Worm (Caenorhabditis elegans) whole organism, L4 larva: ENCODE data around the gene lron-1.

Experiments used
- D1046.2 ChIP-seq: fragments of 200-800 bp; sonication (Bioruptor generic); IDR thresholded peaks from 2 replicates; pipeline ENCODE4 v1.3.6; 2022; ENCODE audit warnings: missing genetic modification characterization, missing compliant biosample characterization
- Y48G9A.11 ChIP-seq: fragments of 200-800 bp; sonication (Bioruptor generic); IDR thresholded peaks from 2 replicates; pipeline ENCODE4 v1.3.6; 2022; ENCODE audit warnings: missing genetic modification reagents, missing genetic modification characterization, missing compliant biosample characterization
- ama-1 ChIP-seq: fragments of 150-350 bp; optimal IDR thresholded peaks from 2 replicates; lab custom pipeline; 2014; ENCODE audit warnings: inconsistent platforms, mixed read lengths
- arid-1 ChIP-seq: fragments of 200-800 bp; sonication (Bioruptor generic); conservative IDR thresholded peaks from 2 replicates; pipeline ENCODE4 v1.3.6; 2022; ENCODE audit warnings: missing genetic modification reagents, missing genetic modification characterization, missing compliant biosample characterization
- ceh-28 ChIP-seq: fragments of 150-350 bp; optimal IDR thresholded peaks from 2 replicates; lab custom pipeline; 2014; ENCODE audit warnings: missing biosample characterization, missing genetic modification reagents, missing genetic modification characterization
- ces-1 ChIP-seq: fragments of 150-350 bp; sonication (generic microtip); optimal IDR thresholded peaks from 4 replicates; lab custom pipeline; 2014; ENCODE audit warnings: missing biosample characterization, missing genetic modification reagents, missing genetic modification characterization
- daf-16 ChIP-seq, 3 experiments: sonication (generic microtip); optimal IDR thresholded peaks; 2 replicates each; lab custom pipeline; 2016 to 2017; ENCODE audit warnings: missing genetic modification characterization in 3 of 3, missing genetic modification reagents in 3 of 3, mild to moderate bottlenecking in 2 of 3, missing compliant biosample characterization in 2 of 3, missing biosample characterization in 1 of 3, moderate library complexity in 1 of 3
- daf-8 ChIP-seq: fragments of 200-800 bp; sonication (Bioruptor generic); IDR thresholded peaks from 2 replicates; pipeline ENCODE4 v1.3.6; 2022; ENCODE audit warnings: missing genetic modification characterization, missing compliant biosample characterization
- dmd-6 ChIP-seq: fragments of 200-800 bp; sonication (Bioruptor generic); IDR thresholded peaks from 2 replicates; pipeline ENCODE4 v1.3.6; 2022; ENCODE audit warnings: missing genetic modification reagents, missing genetic modification characterization, missing compliant biosample characterization
- dpl-1 ChIP-seq: fragments of 150-350 bp; optimal IDR thresholded peaks from 2 replicates; lab custom pipeline; 2014; ENCODE audit warnings: missing biosample characterization, missing genetic modification reagents, missing genetic modification characterization
- dve-1 ChIP-seq: sonication (generic microtip); optimal IDR thresholded peaks from 2 replicates; lab custom pipeline; 2017; ENCODE audit warnings: antibody characterized with exemption, mild to moderate bottlenecking, missing genetic modification characterization, missing compliant biosample characterization; ENCODE audit not compliant: insufficient read depth
- fkh-10 ChIP-seq: fragments of 150-350 bp; optimal IDR thresholded peaks from 2 replicates; lab custom pipeline; 2014; ENCODE audit warnings: missing biosample characterization, missing genetic modification reagents, missing genetic modification characterization
- hif-1 ChIP-seq, 2 experiments: sonication (generic microtip); optimal IDR thresholded peaks; 2 replicates each; lab custom pipeline; 2016 to 2017; ENCODE audit warnings: missing compliant biosample characterization in 2 of 2, missing genetic modification characterization in 2 of 2, missing genetic modification reagents in 2 of 2, missing genotype in 2 of 2, mild to moderate bottlenecking in 1 of 2
- hlh-11 ChIP-seq: fragments of 200-800 bp; sonication (Bioruptor generic); optimal IDR thresholded peaks from 2 replicates; lab custom pipeline; 2018; ENCODE audit warnings: mild to moderate bottlenecking, missing genetic modification characterization, missing compliant biosample characterization
- hlh-30 ChIP-seq: sonication (generic microtip); optimal IDR thresholded peaks from 2 replicates; lab custom pipeline; 2017; ENCODE audit warnings: antibody characterized with exemption, mild to moderate bottlenecking, missing genetic modification characterization, missing compliant biosample characterization; ENCODE audit not compliant: insufficient read depth
- lim-7 ChIP-seq: fragments of 200-800 bp; sonication (Bioruptor generic); IDR thresholded peaks from 2 replicates; pipeline ENCODE4 v1.3.6; 2022; ENCODE audit warnings: missing genetic modification characterization, missing compliant biosample characterization
- lin-1 ChIP-seq: fragments of 200-800 bp; sonication (Bioruptor generic); IDR thresholded peaks from 2 replicates; pipeline ENCODE4 v1.3.6; 2022; ENCODE audit warnings: missing genetic modification reagents, missing genetic modification characterization, missing compliant biosample characterization
- lin-15B ChIP-seq: fragments of 150-350 bp; sonication (generic microtip); optimal IDR thresholded peaks from 3 replicates; lab custom pipeline; 2014; ENCODE audit warnings: missing biosample characterization, missing genetic modification characterization
- lin-39 ChIP-seq: fragments of 150-350 bp; optimal IDR thresholded peaks from 2 replicates; lab custom pipeline; 2014; ENCODE audit warnings: missing biosample characterization, missing genetic modification reagents, missing genetic modification characterization
- lir-3 ChIP-seq: sonication (generic microtip); optimal IDR thresholded peaks from 2 replicates; lab custom pipeline; 2016; ENCODE audit warnings: mild to moderate bottlenecking, missing genetic modification characterization, missing compliant biosample characterization
- mdt-29 ChIP-seq: fragments of 200-800 bp; sonication (Bioruptor generic); IDR thresholded peaks from 2 replicates; pipeline ENCODE4 v1.3.6; 2022; ENCODE audit warnings: missing genetic modification reagents, missing genetic modification characterization, missing compliant biosample characterization
- mxl-2 ChIP-seq: fragments of 200-800 bp; sonication (Bioruptor generic); conservative IDR thresholded peaks from 2 replicates; pipeline ENCODE4 v1.3.6; 2022; ENCODE audit warnings: missing genetic modification reagents, missing genetic modification characterization, missing compliant biosample characterization
- nhr-102 ChIP-seq: sonication (generic microtip); optimal IDR thresholded peaks from 2 replicates; lab custom pipeline; 2016; ENCODE audit warnings: mild to moderate bottlenecking, missing genetic modification characterization, moderate library complexity, missing compliant biosample characterization
- nhr-237 ChIP-seq: sonication (generic microtip); optimal IDR thresholded peaks from 2 replicates; lab custom pipeline; 2017; ENCODE audit warnings: missing biosample characterization, missing genetic modification characterization
- nhr-28 ChIP-seq: fragments of 150-350 bp; optimal IDR thresholded peaks from 2 replicates; lab custom pipeline; 2014; ENCODE audit warnings: missing biosample characterization, missing genetic modification characterization
- nhr-41 ChIP-seq: fragments of 200-800 bp; sonication (Bioruptor generic); IDR thresholded peaks from 2 replicates; pipeline ENCODE4 v1.3.6; 2022; ENCODE audit warnings: missing genetic modification reagents, missing genetic modification characterization, missing compliant biosample characterization
- nhr-48 ChIP-seq: sonication (generic microtip); optimal IDR thresholded peaks from 2 replicates; lab custom pipeline; 2016; ENCODE audit warnings: mild to moderate bottlenecking, missing genetic modification characterization, missing compliant biosample characterization
- nhr-77 ChIP-seq: fragments of 150-350 bp; optimal IDR thresholded peaks from 2 replicates; lab custom pipeline; 2014; ENCODE audit warnings: missing biosample characterization, missing genetic modification characterization
- php-3 ChIP-seq: fragments of 200-800 bp; sonication (Bioruptor generic); IDR thresholded peaks from 2 replicates; pipeline ENCODE4 v1.3.6; 2022; ENCODE audit warnings: missing genetic modification reagents, missing genetic modification characterization, missing compliant biosample characterization
- pqm-1 ChIP-seq: sonication (generic microtip); optimal IDR thresholded peaks from 2 replicates; lab custom pipeline; 2017; ENCODE audit warnings: missing biosample characterization, missing genetic modification characterization
- rbr-2 ChIP-seq: sonication (generic microtip); optimal IDR thresholded peaks from 2 replicates; lab custom pipeline; 2016; ENCODE audit warnings: missing genotype, missing genetic modification characterization, missing compliant biosample characterization
- snpc-1.2 ChIP-seq: fragments of 200-800 bp; sonication (Bioruptor generic); IDR thresholded peaks from 2 replicates; pipeline ENCODE4 v1.3.6; 2022; ENCODE audit warnings: missing genetic modification reagents, missing genetic modification characterization, missing compliant biosample characterization
- spr-3 ChIP-seq: fragments of 200-800 bp; sonication (Bioruptor generic); optimal IDR thresholded peaks from 2 replicates; lab custom pipeline; 2018; ENCODE audit warnings: mild to moderate bottlenecking, missing genetic modification characterization, missing compliant biosample characterization
- tag-97 ChIP-seq: fragments of 200-800 bp; sonication (Bioruptor generic); IDR thresholded peaks from 2 replicates; pipeline ENCODE4 v1.3.6; 2022; ENCODE audit warnings: missing genetic modification characterization, missing compliant biosample characterization
- tra-1 ChIP-seq: fragments of 200-800 bp; sonication (Bioruptor generic); IDR thresholded peaks from 2 replicates; pipeline ENCODE4 v1.3.6; 2022; ENCODE audit warnings: missing genetic modification reagents, missing genetic modification characterization, missing compliant biosample characterization
- unc-62 ChIP-seq, 3 experiments: fragments of 150-350 bp in 1 of 3; sonication (generic microtip); optimal IDR thresholded peaks in 2 of 3; peaks in 1 of 3; 1 replicate in 1 of 3; 2 replicates in 2 of 3; lab custom pipeline; 2014 to 2017; ENCODE audit warnings: missing biosample characterization in 3 of 3, missing genetic modification characterization in 3 of 3, missing genetic modification reagents in 3 of 3, missing genotype in 1 of 3
- ztf-7 ChIP-seq: fragments of 150-350 bp; optimal IDR thresholded peaks from 2 replicates; lab custom pipeline; 2014; ENCODE audit warnings: missing biosample characterization, missing genetic modification characterization

lron-1 gene

ce11 chrX:14539468-14539867, 33.1 kb upstream of the lron-1 start:
- TF ChIP-seq lir-3 (tag; lab: Kevin White, UChicago), result no peak
- peak; percentile 82 for TF ChIP-seq hlh-11 (tag; lab: Kevin White, UChicago)
- peak; percentile 68; the same call in 1 of the 2 replicates for TF ChIP-seq lin-1 (GFP tag; lab: Robert Waterston, UW)
- TF ChIP-seq D1046.2 (GFP tag; lab: Robert Waterston, UW), result no peak
- TF ChIP-seq nhr-41 (GFP tag; lab: Robert Waterston, UW), result no peak
- TF ChIP-seq ces-1 (GFP tag; lab: Kevin White, UChicago), result no peak
- TF ChIP-seq dmd-6 (GFP tag; lab: Robert Waterston, UW), result peak; percentile 91
- TF ChIP-seq dpl-1 (GFP tag; lab: Kevin White, UChicago), result no peak
- no peak for TF ChIP-seq nhr-237
- peak; percentile 75 for TF ChIP-seq tra-1 (GFP tag; lab: Robert Waterston, UW)
- TF ChIP-seq daf-16 (GFP tag; optimal IDR thresholded peaks at IDR 0.05; lab: Kevin White, UChicago), result peak in 1 of 2 experiments; percentile 19
- TF ChIP-seq daf-16 (tag; optimal IDR thresholded peaks at IDR 0.05; lab: Kevin White, UChicago), result peak; percentile 97
- peak; percentile 80 for TF ChIP-seq php-3
- no peak for TF ChIP-seq rbr-2
- TF ChIP-seq daf-8 (GFP tag; lab: Robert Waterston, UW), result no peak
- TF ChIP-seq Y48G9A.11 (GFP tag; lab: Robert Waterston, UW), result no peak
- TF ChIP-seq unc-62 (GFP tag; optimal IDR thresholded peaks at IDR 0.05 in 1 of 2; lab: Kevin White, UChicago), result peak in 1 of 2 experiments; percentile 98
- TF ChIP-seq unc-62 (tag; optimal IDR thresholded peaks at IDR 0.05; lab: Kevin White, UChicago), result no peak
- TF ChIP-seq mxl-2 (GFP tag; lab: Robert Waterston, UW), result no peak
- TF ChIP-seq mdt-29 (GFP tag; lab: Robert Waterston, UW), result no peak
- TF ChIP-seq tag-97, result no peak
- peak; percentile 49 for TF ChIP-seq nhr-28
- no peak for TF ChIP-seq snpc-1.2
- TF ChIP-seq arid-1 (GFP tag; lab: Robert Waterston, UW), result no peak
- peak; percentile 74 for TF ChIP-seq dve-1
- no peak for TF ChIP-seq spr-3 (GFP tag; lab: Kevin White, UChicago)
- no peak for TF ChIP-seq ama-1
- TF ChIP-seq pqm-1 (tag; lab: Kevin White, UChicago), result peak; percentile 73
- peak; percentile 44 for TF ChIP-seq hlh-30 (tag; lab: Kevin White, UChicago)
- peak; percentile 21 for TF ChIP-seq nhr-102 (tag; lab: Kevin White, UChicago)
- TF ChIP-seq lim-7, result no peak
- TF ChIP-seq nhr-48 (tag; lab: Kevin White, UChicago), result peak; percentile 39
- no peak for TF ChIP-seq ceh-28
- TF ChIP-seq ztf-7 (tag; lab: Kevin White, UChicago), result no peak

ce11 chrX:14541992-14542391, 30.5 kb upstream of the lron-1 start, which contains the start of gene fbxa-81:
TSS of gene fbxa-81 (minus strand) at chrX:14542092.
- no peak for TF ChIP-seq fkh-10
- no peak for TF ChIP-seq hif-1 (tag; optimal IDR thresholded peaks at IDR 0.05; lab: Kevin White, UChicago)
- no peak for TF ChIP-seq tra-1 (GFP tag; lab: Robert Waterston, UW)
- TF ChIP-seq lin-15B (tag; lab: Kevin White, UChicago), result no peak
- no peak for TF ChIP-seq ztf-7 (tag; lab: Kevin White, UChicago)
- TF ChIP-seq nhr-77 (tag; lab: Kevin White, UChicago), result no peak

- TF ChIP-seq lin-39, result no peak
These were observed 29.3 kb upstream of the lron-1 start, which contains the start of gene T24C2.3 for ce11 chrX:14543224-14543623. TSS of gene T24C2.3 (plus strand) at chrX:14543524.
